Worm (Caenorhabditis elegans) whole organism, young adult: ENCODE data around the gene dnj-13.

ENCODE experiments used
- egl-18 ChIP-seq: fragments of 200-800 bp; sonication (Bioruptor generic); IDR thresholded peaks from 2 replicates; pipeline ENCODE4 v1.3.6; 2022; ENCODE audit warnings: missing genetic modification reagents, missing genetic modification characterization, missing compliant biosample characterization
- lsy-27 ChIP-seq: sonication (generic microtip); optimal IDR thresholded peaks from 2 replicates; lab custom pipeline; 2017; ENCODE audit warnings: missing genetic modification characterization, mild to moderate bottlenecking, missing compliant biosample characterization, antibody characterized with exemption, missing genotype, borderline replicate concordance; ENCODE audit not compliant: insufficient read depth

DNA sequence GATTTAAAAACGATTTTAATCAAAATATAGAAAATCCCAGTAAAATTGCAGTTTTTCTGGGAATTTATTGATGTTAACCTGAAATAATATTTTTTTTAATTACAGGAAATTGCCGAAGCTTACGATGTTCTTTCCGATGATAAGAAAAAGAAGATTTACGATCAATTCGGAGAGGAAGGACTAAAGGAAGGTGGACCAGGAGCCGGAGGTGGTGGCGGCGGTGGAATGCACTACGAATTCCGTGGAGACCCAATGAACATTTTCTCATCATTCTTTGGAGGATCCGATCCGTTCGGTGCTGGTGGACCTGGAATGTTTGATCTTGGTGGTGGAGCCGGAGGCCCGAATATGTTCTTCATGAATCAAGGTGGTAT is 438 bp downstream of the dnj-13 start:
- TF ChIP-seq egl-18 (GFP tag; lab: Robert Waterston, UW) (no peak), lsy-27 (tag; lab: Kevin White, UChicago) (no peak)
